Worm (Caenorhabditis elegans) whole organism, L3 larva: Measurements from ENCODE around the gene ile-2.

ENCODE experiments used
- R02D3.7 ChIP-seq: fragments of 150-350 bp; optimal IDR thresholded peaks from 2 replicates; lab custom pipeline; 2014; ENCODE audit warnings: missing biosample characterization, missing genetic modification characterization
- ZK546.5 ChIP-seq: sonication (generic microtip); optimal IDR thresholded peaks from 2 replicates; lab custom pipeline; 2017; ENCODE audit warnings: missing biosample characterization, missing genetic modification characterization
- aly-2 ChIP-seq: fragments of 150-350 bp; optimal IDR thresholded peaks from 2 replicates; lab custom pipeline; 2014; ENCODE audit warnings: missing biosample characterization, missing genetic modification characterization
- ama-1 ChIP-seq: fragments of 150-350 bp; optimal IDR thresholded peaks from 2 replicates; lab custom pipeline; 2018
- ceh-16 ChIP-seq: sonication (generic microtip); optimal IDR thresholded peaks from 2 replicates; lab custom pipeline; 2017; ENCODE audit warnings: missing biosample characterization, missing genetic modification characterization
- ceh-82 ChIP-seq: fragments of 150-350 bp; optimal IDR thresholded peaks from 2 replicates; lab custom pipeline; 2014; ENCODE audit warnings: missing biosample characterization, missing genetic modification characterization
- ceh-9 ChIP-seq: sonication (generic microtip); optimal IDR thresholded peaks from 2 replicates; lab custom pipeline; 2018; ENCODE audit warnings: missing biosample characterization, missing genetic modification characterization
- daf-12 ChIP-seq: fragments of 150-350 bp; optimal IDR thresholded peaks from 2 replicates; lab custom pipeline; 2014; ENCODE audit warnings: missing biosample characterization, missing genetic modification reagents, missing genetic modification characterization
- egl-27 ChIP-seq: sonication (generic microtip); optimal IDR thresholded peaks from 4 replicates; lab custom pipeline; 2017; ENCODE audit warnings: missing biosample characterization, missing genetic modification reagents, missing genetic modification characterization
- egl-5 ChIP-seq: fragments of 150-350 bp; optimal IDR thresholded peaks from 2 replicates; lab custom pipeline; 2017; ENCODE audit warnings: missing biosample characterization, missing genetic modification reagents, missing genetic modification characterization, inconsistent platforms
- elt-1 ChIP-seq: fragments of 150-350 bp; optimal IDR thresholded peaks from 2 replicates; lab custom pipeline; 2014; ENCODE audit warnings: missing biosample characterization, missing genetic modification characterization
- elt-2 ChIP-seq: sonication (generic microtip); optimal IDR thresholded peaks from 2 replicates; lab custom pipeline; 2016; ENCODE audit warnings: missing genetic modification reagents, mild to moderate bottlenecking, missing genetic modification characterization, missing compliant biosample characterization
- elt-3 ChIP-seq, 3 experiments: fragments of 150-350 bp in 1 of 3; sonication (generic microtip) in 2 of 3; optimal IDR thresholded peaks; 2 replicates in 2 of 3; 4 replicates in 1 of 3; lab custom pipeline; 2014 to 2017; ENCODE audit warnings: missing biosample characterization in 3 of 3, missing genetic modification characterization in 3 of 3
- eor-1 ChIP-seq, 2 experiments: fragments of 150-350 bp; optimal IDR thresholded peaks; 2 replicates each; lab custom pipeline; 2014 to 2018; ENCODE audit warnings: missing biosample characterization in 2 of 2, missing genetic modification characterization in 2 of 2
- fkh-10 ChIP-seq: sonication (generic microtip); optimal IDR thresholded peaks from 2 replicates; lab custom pipeline; 2017; ENCODE audit warnings: missing biosample characterization, missing genetic modification reagents, missing genetic modification characterization
- hmg-11 ChIP-seq: sonication (generic microtip); optimal IDR thresholded peaks from 2 replicates; lab custom pipeline; 2016; ENCODE audit warnings: missing genetic modification characterization, missing compliant biosample characterization
- jun-1 ChIP-seq: fragments of 150-350 bp; optimal IDR thresholded peaks from 2 replicates; lab custom pipeline; 2014; ENCODE audit warnings: missing biosample characterization, missing genetic modification reagents, missing genetic modification characterization
- lin-15B ChIP-seq: fragments of 150-350 bp; optimal IDR thresholded peaks from 2 replicates; lab custom pipeline; 2014; ENCODE audit warnings: missing biosample characterization, missing genetic modification characterization
- lin-39 ChIP-seq: fragments of 150-350 bp; optimal IDR thresholded peaks from 2 replicates; lab custom pipeline; 2018; ENCODE audit warnings: missing biosample characterization, missing genetic modification reagents, missing genetic modification characterization
- lsy-12 ChIP-seq: sonication (generic microtip); optimal IDR thresholded peaks from 2 replicates; lab custom pipeline; 2016; ENCODE audit warnings: mild to moderate bottlenecking, missing genetic modification characterization, missing compliant biosample characterization
- mml-1 ChIP-seq: fragments of 150-350 bp; sonication (generic microtip); optimal IDR thresholded peaks from 3 replicates; lab custom pipeline; 2014; ENCODE audit warnings: missing biosample characterization, missing genetic modification characterization
- nfya-1 ChIP-seq: sonication (generic microtip); optimal IDR thresholded peaks from 2 replicates; lab custom pipeline; 2017; ENCODE audit warnings: missing genetic modification characterization, mild to moderate bottlenecking, missing compliant biosample characterization, antibody characterized with exemption, moderate library complexity; ENCODE audit not compliant: insufficient read depth
- nhr-11 ChIP-seq: fragments of 150-350 bp; optimal IDR thresholded peaks from 2 replicates; lab custom pipeline; 2014; ENCODE audit warnings: missing biosample characterization, missing genetic modification characterization
- nhr-23 ChIP-seq: fragments of 150-350 bp; optimal IDR thresholded peaks from 2 replicates; lab custom pipeline; 2014; ENCODE audit warnings: missing biosample characterization, missing genetic modification reagents, missing genetic modification characterization
- nhr-237 ChIP-seq: fragments of 150-350 bp; optimal IDR thresholded peaks from 2 replicates; lab custom pipeline; 2014; ENCODE audit warnings: missing biosample characterization, missing genetic modification characterization
- nhr-28 ChIP-seq: fragments of 150-350 bp; optimal IDR thresholded peaks from 2 replicates; lab custom pipeline; 2014; ENCODE audit warnings: missing biosample characterization, missing genetic modification characterization
- nhr-43 ChIP-seq: sonication (generic microtip); optimal IDR thresholded peaks from 2 replicates; lab custom pipeline; 2016; ENCODE audit warnings: mild to moderate bottlenecking, missing genetic modification characterization, missing compliant biosample characterization; ENCODE audit not compliant: poor library complexity, severe bottlenecking
- nhr-67 ChIP-seq: fragments of 150-350 bp; optimal IDR thresholded peaks from 2 replicates; lab custom pipeline; 2014; ENCODE audit warnings: missing biosample characterization, missing genetic modification characterization
- nhr-77 ChIP-seq: fragments of 150-350 bp; optimal IDR thresholded peaks from 2 replicates; lab custom pipeline; 2014; ENCODE audit warnings: missing biosample characterization, missing genetic modification characterization
- pqm-1 ChIP-seq: fragments of 150-350 bp; optimal IDR thresholded peaks from 2 replicates; lab custom pipeline; 2017; ENCODE audit warnings: missing biosample characterization, missing genetic modification characterization, inconsistent platforms
- sea-2 ChIP-seq: fragments of 150-350 bp; sonication (generic microtip); optimal IDR thresholded peaks from 4 replicates; lab custom pipeline; 2014; ENCODE audit warnings: missing biosample characterization, missing genetic modification reagents, missing genetic modification characterization
- skn-1 ChIP-seq: fragments of 150-350 bp; optimal IDR thresholded peaks from 2 replicates; lab custom pipeline; 2014; ENCODE audit warnings: missing biosample characterization, missing genetic modification characterization
- snpc-4 ChIP-seq: fragments of 150-350 bp; optimal IDR thresholded peaks from 2 replicates; lab custom pipeline; 2014; ENCODE audit warnings: missing biosample characterization, missing genetic modification characterization
- unc-39 ChIP-seq: sonication (generic microtip); optimal IDR thresholded peaks from 4 replicates; lab custom pipeline; 2017; ENCODE audit warnings: missing biosample characterization, missing genetic modification characterization
- zag-1 ChIP-seq: fragments of 150-350 bp; optimal IDR thresholded peaks from 2 replicates; lab custom pipeline; 2014; ENCODE audit warnings: missing biosample characterization, missing genetic modification characterization
- ztf-4 ChIP-seq: fragments of 150-350 bp; optimal IDR thresholded peaks from 2 replicates; lab custom pipeline; 2014; ENCODE audit warnings: missing biosample characterization, missing genetic modification characterization

The ile-2 gene

ce11 chrX:759634-760033 is 8.8 kb upstream of the ile-2 start, which contains the start of gene aex-3:
Gene aex-3, minus strand, starts transcription at chrX:759734.
- TF ChIP-seq aly-2 (tag; lab: Kevin White, UChicago) (no peak), nfya-1 (tag; lab: Kevin White, UChicago) (no peak)

- TF ChIP-seq hmg-11 (tag; lab: Kevin White, UChicago) (peak; percentile 67), mml-1 (tag; lab: Kevin White, UChicago) (no peak), aly-2 (tag; lab: Kevin White, UChicago) (no peak), elt-3 (tag; optimal IDR thresholded peaks at IDR 0.05; lab: Kevin White, UChicago) (no peak), nhr-11 (tag; lab: Kevin White, UChicago) (no peak), ZK546.5 (tag; lab: Kevin White, UChicago) (no peak), fkh-10 (GFP tag; lab: Kevin White, UChicago) (no peak), ama-1 (no peak), nhr-28 (tag; lab: Kevin White, UChicago) (no peak), pqm-1 (tag; lab: Kevin White, UChicago) (no peak), nhr-23 (tag; lab: Kevin White, UChicago) (no peak), nhr-77 (tag; lab: Kevin White, UChicago) (no peak), daf-12 (tag; lab: Kevin White, UChicago) (no peak), unc-39 (no peak), nhr-67 (no peak), R02D3.7 (no peak), nhr-237 (tag; lab: Kevin White, UChicago) (no peak), elt-1 (no peak), lin-39 (tag; lab: Kevin White, UChicago) (peak; percentile 50), lin-15B (tag; lab: Kevin White, UChicago) (no peak), egl-5 (no peak), nhr-43 (tag; lab: Kevin White, UChicago) (no peak), nfya-1 (tag; lab: Kevin White, UChicago) (peak; percentile 59), eor-1 (tag; optimal IDR thresholded peaks at IDR 0.05; lab: Kevin White, UChicago) (no peak)
These were observed 7.8 kb upstream of the ile-2 start for ce11 chrX:760579-760978.

- TF ChIP-seq jun-1: no peak
- no peak for TF ChIP-seq daf-12 (tag; lab: Kevin White, UChicago)
- TF ChIP-seq elt-2 (tag; lab: Kevin White, UChicago): no peak
- no peak for TF ChIP-seq lsy-12 (tag; lab: Kevin White, UChicago)
- no peak for TF ChIP-seq ceh-16
- TF ChIP-seq ZK546.5 (tag; lab: Kevin White, UChicago): no peak
- no peak for TF ChIP-seq ceh-82 (tag; lab: Kevin White, UChicago)
- no peak for TF ChIP-seq lin-39 (tag; lab: Kevin White, UChicago)
- TF ChIP-seq egl-27 (tag; lab: Kevin White, UChicago): no peak
- no peak for TF ChIP-seq sea-2 (GFP tag; lab: Kevin White, UChicago)
These were observed 4.9 kb upstream of the ile-2 start, which contains the start of gene dyf-11 for ce11 chrX:763452-763851. Gene dyf-11, plus strand, starts transcription at chrX:763752.

- TF ChIP-seq skn-1 (tag; lab: Kevin White, UChicago) (no peak), nhr-11 (tag; lab: Kevin White, UChicago) (no peak), egl-5 (no peak), zag-1 (tag; lab: Kevin White, UChicago) (no peak), snpc-4 (tag; lab: Kevin White, UChicago) (no peak), ztf-4 (tag; lab: Kevin White, UChicago) (no peak), nfya-1 (tag; lab: Kevin White, UChicago) (no peak), nhr-67 (no peak), ceh-9 (tag; lab: Kevin White, UChicago) (no peak), nhr-77 (tag; lab: Kevin White, UChicago) (no peak), elt-1 (no peak), elt-3 (tag; optimal IDR thresholded peaks at IDR 0.05; lab: Kevin White, UChicago) (no peak), jun-1 (no peak)
These were observed 1.2 kb downstream of the ile-2 start for ce11 chrX:769550-769949.
